Fruit fly (Drosophila melanogaster): ENCODE results near the gene GATAd.

GATAd gene

dm6 chr2L:10375464-10376236, 42.1 kb downstream of the GATAd start, which contains the start of the genes CG33303 and dpr19 (continued):
- TF ChIP-seq Scr (GFP tag; IDR thresholded peaks at IDR 0.05; ENCODE audit: partially characterized antibody) (no peak), rib (GFP tag; IDR thresholded peaks at IDR 0.05) (no peak), gro (GFP tag; optimal IDR thresholded peaks at IDR 0.05) (peak; percentile 50), CG15073 (GFP tag; optimal IDR thresholded peaks at IDR 0.05) (no peak), ash1 (GFP tag; optimal IDR thresholded peaks at IDR 0.05) (no peak), CkIIα-i1 (GFP tag; IDR thresholded peaks at IDR 0.05) (no peak), sim (GFP tag; IDR thresholded peaks at IDR 0.05) (0 out of 2 replicates have a peak, but pooled peaks have one; percentile 45), cad (GFP tag; optimal IDR thresholded peaks at IDR 0.05) (no peak), fd102C (GFP tag; optimal IDR thresholded peaks at IDR 0.05) (no peak), Bgb (GFP tag; IDR thresholded peaks at IDR 0.05; ENCODE audit: partially characterized antibody) (no peak), ftz-f1 (GFP tag; optimal IDR thresholded peaks at IDR 0.05) (no peak), salm (tag; optimal IDR thresholded peaks at IDR 0.05) (peak; percentile 79), CG14667 (GFP tag; IDR thresholded peaks at IDR 0.05) (no peak; the same call in 1 of the 2 replicates), ac (GFP tag; optimal IDR thresholded peaks at IDR 0.05) (no peak), lilli (GFP tag; optimal IDR thresholded peaks at IDR 0.05) (peak; percentile 12), CG11247 (GFP tag; IDR thresholded peaks at IDR 0.05) (0 out of 2 replicates have a peak, but pooled peaks have one; percentile 29), CG13624 (GFP tag; optimal IDR thresholded peaks at IDR 0.05) (no peak), CG18011 (GFP tag; optimal IDR thresholded peaks at IDR 0.05) (no peak), Poxn (GFP tag; IDR thresholded peaks at IDR 0.05) (no peak), CG13894 (tag; optimal IDR thresholded peaks at IDR 0.05) (peak; percentile 72), Elba2 (GFP tag; optimal IDR thresholded peaks at IDR 0.05) (no peak), CG8944 (GFP tag; optimal IDR thresholded peaks at IDR 0.05) (no peak), CG8281 (tag; optimal IDR thresholded peaks at IDR 0.05) (peak; percentile 4), CG18764 (GFP tag; optimal IDR thresholded peaks at IDR 0.05) (peak; percentile 51), en (GFP tag; optimal IDR thresholded peaks at IDR 0.05) (no peak), CG10565 (GFP tag; optimal IDR thresholded peaks at IDR 0.05) (no peak), Dfd (GFP tag; optimal IDR thresholded peaks at IDR 0.05) (no peak), CG3065 (GFP tag; optimal IDR thresholded peaks at IDR 0.05) (no peak), CG10209 (GFP tag; optimal IDR thresholded peaks at IDR 0.05) (peak; percentile 66), CG31441 (GFP tag; IDR thresholded peaks at IDR 0.05) (peak; percentile 94), MBD-R2 (GFP tag; IDR thresholded peaks at IDR 0.05) (peak; percentile 78), dati (GFP tag; IDR thresholded peaks at IDR 0.05) (no peak), cato (GFP tag; optimal IDR thresholded peaks at IDR 0.05; ENCODE audit: borderline replicate concordance) (no peak), CG2678 (tag; optimal IDR thresholded peaks at IDR 0.05) (peak; percentile 90), CG17361 (GFP tag; IDR thresholded peaks at IDR 0.05) (peak; percentile 86; the same call in 2 of the 3 replicates), Ada2b (GFP tag; IDR thresholded peaks at IDR 0.05) (peak; percentile 42), CG11504 (tag; optimal IDR thresholded peaks at IDR 0.05) (peak; percentile 85), CG1792 (GFP tag; optimal IDR thresholded peaks at IDR 0.05) (no peak), CG12659 (GFP tag; optimal IDR thresholded peaks at IDR 0.05) (peak; percentile 86), tna (GFP tag; IDR thresholded peaks at IDR 0.05; ENCODE audit: partially characterized antibody) (no peak), Dek (tag; optimal IDR thresholded peaks at IDR 0.05) (peak; percentile 83), CG10274 (GFP tag; optimal IDR thresholded peaks at IDR 0.05) (no peak), CG11398 (GFP tag; optimal IDR thresholded peaks at IDR 0.05) (no peak), Hey (tag; optimal IDR thresholded peaks at IDR 0.05) (no peak), D19A (tag; optimal IDR thresholded peaks at IDR 0.05) (peak; percentile 83), Spps (tag; optimal IDR thresholded peaks at IDR 0.05) (peak; percentile 67), Pdp1 (GFP tag; optimal IDR thresholded peaks at IDR 0.05) (no peak), org-1 (GFP tag; optimal IDR thresholded peaks at IDR 0.05) (no peak), Xbp1 (GFP tag; optimal IDR thresholded peaks at IDR 0.05) (peak; percentile 76), CG10959 (GFP tag; IDR thresholded peaks at IDR 0.05) (no peak)

Measured in whole organism, embryonic.